Worm (Caenorhabditis elegans) whole organism, midembryonic: ENCODE results near the gene F13H8.1.

Experiments
- T22C8.4 ChIP-seq: fragments of 200-800 bp; sonication (Bioruptor generic); IDR thresholded peaks from 2 replicates; pipeline ENCODE4 v1.3.6; 2022; ENCODE audit warnings: missing genetic modification characterization, missing compliant biosample characterization
- cog-1 ChIP-seq: sonication (generic microtip); optimal IDR thresholded peaks from 2 replicates; lab custom pipeline; 2016; ENCODE audit warnings: missing genetic modification characterization, missing compliant biosample characterization
- flt-1 ChIP-seq: fragments of 200-800 bp; sonication (Bioruptor generic); IDR thresholded peaks from 2 replicates; pipeline ENCODE4 v1.3.6; 2022; ENCODE audit warnings: missing genetic modification characterization, missing compliant biosample characterization
- klf-2 ChIP-seq: fragments of 200-800 bp; sonication (Bioruptor generic); conservative IDR thresholded peaks from 2 replicates; pipeline ENCODE4 v1.3.6; 2022; ENCODE audit warnings: missing genetic modification reagents, missing genetic modification characterization, missing compliant biosample characterization
- med-1 ChIP-seq: sonication (generic microtip); optimal IDR thresholded peaks from 2 replicates; lab custom pipeline; 2017; ENCODE audit warnings: missing genetic modification characterization, mild to moderate bottlenecking, missing compliant biosample characterization, antibody characterized with exemption, missing genetic modification reagents; ENCODE audit not compliant: insufficient read depth
- ref-1 ChIP-seq: fragments of 200-800 bp; sonication (Bioruptor generic); conservative IDR thresholded peaks from 2 replicates; pipeline ENCODE4 v1.3.6; 2022; ENCODE audit warnings: missing genetic modification reagents, missing genetic modification characterization, missing compliant biosample characterization
- tab-1 ChIP-seq: fragments of 200-800 bp; sonication (Bioruptor generic); IDR thresholded peaks from 2 replicates; pipeline ENCODE4 v1.3.6; 2022; ENCODE audit warnings: missing genetic modification characterization, missing compliant biosample characterization
- ztf-23 ChIP-seq: fragments of 200-800 bp; sonication (Bioruptor generic); IDR thresholded peaks from 2 replicates; pipeline ENCODE4 v1.3.6; 2022; ENCODE audit warnings: missing genetic modification reagents, missing genetic modification characterization, missing compliant biosample characterization
- ztf-29 ChIP-seq: fragments of 200-800 bp; sonication (Bioruptor generic); IDR thresholded peaks from 2 replicates; pipeline ENCODE4 v1.3.6; 2022; ENCODE audit warnings: missing genetic modification reagents, missing genetic modification characterization, missing compliant biosample characterization

F13H8.1 gene

DNA sequence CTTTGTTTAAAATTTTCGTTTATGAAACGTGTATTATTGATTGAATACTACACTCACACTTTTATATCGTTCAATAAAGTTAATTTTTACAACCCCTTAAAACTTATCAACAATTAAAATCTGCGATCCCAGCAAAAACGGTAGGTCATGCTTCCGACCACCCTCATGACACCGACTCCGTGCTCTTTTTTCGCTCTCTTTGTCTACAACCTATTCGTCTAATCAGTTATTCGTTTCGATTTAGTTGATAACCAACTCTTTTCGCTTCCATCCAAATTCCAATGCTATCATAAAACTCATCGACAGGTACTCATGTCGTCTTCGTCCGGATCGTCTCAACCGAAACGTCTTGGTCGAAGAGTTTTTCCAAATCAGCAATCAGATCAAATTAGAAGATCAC, at the start of gene F13H8.1:
Gene F13H8.1, plus strand, starts transcription at position 311 of the 400 bp plus-strand sequence.
- TF ChIP-seq tab-1 (no peak), ztf-29 (GFP tag; lab: Robert Waterston, UW) (no peak), ztf-23 (no peak), flt-1 (GFP tag; lab: Robert Waterston, UW) (no peak), ref-1 (no peak), med-1 (GFP tag; lab: Kevin White, UChicago) (no peak), cog-1 (no peak), klf-2 (GFP tag; lab: Robert Waterston, UW) (no peak), T22C8.4 (no peak)

DNA sequence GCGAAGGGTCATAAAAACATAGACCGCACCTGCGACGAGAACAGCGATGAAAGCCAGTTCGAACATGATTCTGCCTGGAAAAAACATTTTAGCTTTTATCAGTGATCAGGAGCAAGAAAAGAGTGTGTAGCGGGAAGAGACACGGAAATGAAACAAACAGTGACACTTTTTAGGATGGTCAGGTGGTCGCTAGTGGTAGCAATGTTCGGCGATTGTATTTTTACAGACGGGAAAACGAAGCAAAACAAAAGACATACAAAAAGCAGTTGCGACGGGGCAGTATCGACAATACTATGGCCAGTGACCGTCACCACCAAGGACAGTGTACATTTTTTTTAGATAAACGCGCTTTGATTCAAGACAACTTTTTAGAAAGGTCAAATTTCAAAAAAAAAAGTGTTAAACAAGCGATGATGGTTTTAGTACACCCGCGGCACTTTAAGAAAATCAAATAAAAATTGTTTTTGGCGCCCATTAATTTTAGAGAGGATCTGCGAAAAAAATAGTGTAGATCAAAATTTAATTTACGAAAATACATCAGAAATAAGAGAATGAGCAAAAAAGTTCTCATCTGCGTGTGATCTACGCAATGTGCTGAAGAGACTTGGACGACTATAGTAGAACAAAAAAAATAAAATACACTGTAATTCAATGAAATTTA, 47.6 kb upstream of the F13H8.1 start, which contains the start of gene T24H7.9:
Gene T24H7.9, minus strand, starts transcription at position 74 of the 661 bp plus-strand sequence.
- TF ChIP-seq ref-1 (no peak), ztf-29 (GFP tag; lab: Robert Waterston, UW) (no peak), flt-1 (GFP tag; lab: Robert Waterston, UW) (no peak), med-1 (GFP tag; lab: Kevin White, UChicago) (no peak), klf-2 (GFP tag; lab: Robert Waterston, UW) (no peak), tab-1 (no peak), ztf-23 (no peak), T22C8.4 (no peak), cog-1 (no peak)

ce11 chrII:6236093-6236945, 46.9 kb upstream of the F13H8.1 start:
- TF ChIP-seq ztf-29 (GFP tag; lab: Robert Waterston, UW) (no peak), ztf-23 (no peak), tab-1 (no peak), klf-2 (GFP tag; lab: Robert Waterston, UW) (no peak), ref-1 (no peak), flt-1 (GFP tag; lab: Robert Waterston, UW) (no peak), cog-1 (no peak), med-1 (GFP tag; lab: Kevin White, UChicago) (no peak), T22C8.4 (no peak)

DNA sequence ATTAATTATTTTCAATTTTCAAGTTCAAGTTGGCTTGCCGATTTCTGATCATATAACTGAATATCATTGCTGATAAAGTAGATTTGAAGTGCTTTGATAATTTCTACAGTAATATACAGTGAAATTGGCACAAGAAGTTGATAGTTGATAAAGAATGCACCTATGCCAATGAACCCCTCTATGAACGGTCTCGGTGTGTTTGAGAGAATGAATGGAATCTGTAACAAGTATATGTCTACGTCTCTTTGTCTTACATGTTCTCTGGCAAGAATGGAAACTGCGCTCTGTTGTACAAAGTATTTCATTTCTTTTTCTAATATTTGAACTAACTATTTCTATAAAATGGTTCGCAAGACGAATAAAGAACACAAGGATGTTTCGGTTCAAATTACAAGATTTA, 41.4 kb upstream of the F13H8.1 start, which contains the start of gene T24H7.8:
Gene T24H7.8, plus strand, starts transcription at position 301 of the 400 bp plus-strand sequence.
- TF ChIP-seq tab-1 (no peak), ref-1 (no peak), med-1 (GFP tag; lab: Kevin White, UChicago) (no peak), T22C8.4 (no peak), flt-1 (GFP tag; lab: Robert Waterston, UW) (no peak), klf-2 (GFP tag; lab: Robert Waterston, UW) (no peak), cog-1 (no peak), ztf-29 (GFP tag; lab: Robert Waterston, UW) (no peak), ztf-23 (no peak)

- TF ChIP-seq med-1 (GFP tag; lab: Kevin White, UChicago) (no peak), ref-1 (no peak), ztf-23 (no peak), tab-1 (no peak)
Observed at ce11 chrII:6244171-6244570, 39.0 kb upstream of the F13H8.1 start, which contains the start of gene tat-4. TSS of gene tat-4 (minus strand) at chrII:6244287.

ce11 chrII:6245199-6245702, 37.9 kb upstream of the F13H8.1 start, which contains the start of gene blos-4:
TSS of gene blos-4 (plus strand) at chrII:6245249.
- TF ChIP-seq ref-1 (no peak), ztf-29 (GFP tag; lab: Robert Waterston, UW) (no peak), ztf-23 (no peak), klf-2 (GFP tag; lab: Robert Waterston, UW) (no peak), T22C8.4 (no peak), med-1 (GFP tag; lab: Kevin White, UChicago) (no peak), cog-1 (no peak), flt-1 (GFP tag; lab: Robert Waterston, UW) (no peak), tab-1 (no peak)

DNA sequence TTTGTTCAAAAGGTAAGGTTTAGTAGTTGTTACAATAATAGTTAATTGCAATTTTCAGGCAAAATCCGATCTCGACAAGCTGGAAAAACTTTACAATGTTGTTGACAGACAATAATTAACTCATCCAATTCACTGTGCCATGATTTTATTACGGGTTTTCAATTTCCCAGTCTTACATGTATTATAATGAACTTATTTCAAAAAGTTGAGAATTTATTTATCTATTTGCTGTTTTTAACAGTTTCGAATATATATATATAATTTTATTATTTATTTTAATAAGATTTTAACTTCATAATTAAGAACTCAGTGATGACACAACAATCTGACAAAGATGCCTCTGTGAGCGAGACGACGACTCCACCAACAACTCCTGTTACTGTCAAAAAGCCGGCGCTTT, 37.1 kb upstream of the F13H8.1 start, which contains the start of gene lelo-1:
Gene lelo-1, plus strand, starts transcription at position 301 of the 400 bp plus-strand sequence.
- TF ChIP-seq flt-1 (GFP tag; lab: Robert Waterston, UW) (no peak), ref-1 (no peak), ztf-29 (GFP tag; lab: Robert Waterston, UW) (no peak), klf-2 (GFP tag; lab: Robert Waterston, UW) (no peak), ztf-23 (no peak), T22C8.4 (no peak), med-1 (GFP tag; lab: Kevin White, UChicago) (no peak)

ce11 chrII:6247011-6247410, 36.2 kb upstream of the F13H8.1 start, which contains the start of gene T24H7.2:
TSS of gene T24H7.2 (plus strand) at chrII:6247311.
- TF ChIP-seq klf-2 (GFP tag; lab: Robert Waterston, UW) (no peak), cog-1 (no peak), tab-1 (no peak), T22C8.4 (no peak), ref-1 (no peak), ztf-29 (GFP tag; lab: Robert Waterston, UW) (no peak), ztf-23 (no peak), med-1 (GFP tag; lab: Kevin White, UChicago) (no peak), flt-1 (GFP tag; lab: Robert Waterston, UW) (no peak)

DNA sequence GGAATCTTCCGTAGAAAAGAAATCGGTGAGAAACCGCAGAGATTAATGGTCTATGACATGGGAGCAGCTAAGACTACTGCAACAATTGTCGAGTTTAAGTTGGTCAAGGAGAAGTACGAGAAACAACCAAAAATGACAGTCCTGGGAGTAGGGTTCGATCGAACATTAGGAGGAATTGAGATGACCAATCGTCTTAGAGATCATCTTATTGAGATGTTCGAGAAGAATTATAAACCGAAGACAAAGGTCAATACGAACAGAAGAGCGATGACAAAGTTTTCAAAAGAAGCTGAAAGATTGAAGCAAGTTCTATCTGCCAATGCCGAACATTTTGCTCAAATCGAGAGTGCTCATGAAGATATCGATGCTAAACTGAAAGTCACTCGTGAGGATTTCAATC, 35.2 kb upstream of the F13H8.1 start:
- TF ChIP-seq cog-1 (no peak), med-1 (GFP tag; lab: Kevin White, UChicago) (no peak)
